Worm (Caenorhabditis elegans): ENCODE results near the gene pqn-75.

DNA sequence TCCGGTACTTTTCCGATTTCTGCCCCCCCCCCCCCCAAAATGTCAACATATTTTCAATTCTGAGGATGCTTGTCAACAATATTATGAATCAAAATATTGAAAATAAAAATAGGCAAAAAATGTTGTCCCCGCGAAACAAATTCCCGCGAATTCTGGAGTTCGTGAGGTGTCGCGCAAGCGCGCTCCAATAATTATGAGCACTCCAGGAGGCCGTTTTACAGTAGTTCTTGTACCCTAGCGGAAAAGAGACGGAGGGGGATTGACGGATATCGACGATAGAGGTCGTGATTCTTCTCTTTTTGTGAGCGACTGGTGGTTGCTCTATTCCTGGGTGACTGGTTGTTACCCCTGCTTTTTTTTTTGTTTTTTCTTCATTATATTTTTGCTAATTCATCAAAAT, 1.3 kb upstream of the pqn-75 start:
- no peak for TF ChIP-seq hmg-20 (GFP tag; IDR thresholded peaks at IDR 0.05)
- no peak for TF ChIP-seq aptf-2 (GFP tag; conservative IDR thresholded peaks at IDR 0.05)
- no peak for TF ChIP-seq bed-1 (GFP tag; IDR thresholded peaks at IDR 0.05)
- TF ChIP-seq cebp-2 (GFP tag; IDR thresholded peaks at IDR 0.05), result no peak
- no peak for TF ChIP-seq zfh-2 (GFP tag; conservative IDR thresholded peaks at IDR 0.05)
- TF ChIP-seq Y79H2A.3 (GFP tag; conservative IDR thresholded peaks at IDR 0.05), result no peak
- TF ChIP-seq nfya-1 (tag; optimal IDR thresholded peaks at IDR 0.05; ENCODE audit: borderline replicate concordance, insufficient read depth), result no peak
- TF ChIP-seq repo-1 (tag; optimal IDR thresholded peaks at IDR 0.05), result no peak

All from whole organism, young adult.